Fruit fly (Drosophila melanogaster): ENCODE data around the gene Anp.

DNA sequence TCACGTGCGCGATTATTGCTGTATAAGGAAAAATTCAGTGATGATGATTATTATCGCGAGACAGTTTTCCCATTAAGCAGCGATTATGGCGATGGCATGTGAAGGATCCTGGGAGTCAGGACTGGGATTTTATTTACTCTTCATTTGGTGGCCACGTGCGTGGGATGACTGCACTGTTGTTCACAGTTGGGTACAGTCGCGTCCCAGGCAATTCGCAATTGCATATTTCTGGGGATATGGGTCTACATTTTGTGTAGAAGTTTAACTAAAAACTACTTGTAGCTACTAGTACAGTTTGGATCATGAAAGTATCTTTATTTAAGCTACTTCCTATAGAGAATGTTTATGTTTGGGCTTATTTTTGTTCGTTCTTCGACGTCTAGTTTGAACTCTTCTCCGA, 27.2 kb downstream of the Anp start:
- TF ChIP-seq CG6854 (GFP tag; optimal IDR thresholded peaks at IDR 0.05), result no peak
- TF ChIP-seq salr (GFP tag; optimal IDR thresholded peaks at IDR 0.05), result no peak
- TF ChIP-seq CG15336 (GFP tag; IDR thresholded peaks at IDR 0.05), result no peak
- no peak for TF ChIP-seq CG11762 (GFP tag; optimal IDR thresholded peaks at IDR 0.05; ENCODE audit: insufficient read depth)
- no peak for TF ChIP-seq CG6808 (GFP tag; optimal IDR thresholded peaks at IDR 0.05)
- TF ChIP-seq CG11294 (GFP tag; IDR thresholded peaks at IDR 0.05), result no peak
- no peak for TF ChIP-seq CG16779 (tag; optimal IDR thresholded peaks at IDR 0.05)
- no peak for TF ChIP-seq Gug (GFP tag; IDR thresholded peaks at IDR 0.05)
